Worm (Caenorhabditis elegans): ENCODE measurements around the gene C08E8.11.

DNA sequence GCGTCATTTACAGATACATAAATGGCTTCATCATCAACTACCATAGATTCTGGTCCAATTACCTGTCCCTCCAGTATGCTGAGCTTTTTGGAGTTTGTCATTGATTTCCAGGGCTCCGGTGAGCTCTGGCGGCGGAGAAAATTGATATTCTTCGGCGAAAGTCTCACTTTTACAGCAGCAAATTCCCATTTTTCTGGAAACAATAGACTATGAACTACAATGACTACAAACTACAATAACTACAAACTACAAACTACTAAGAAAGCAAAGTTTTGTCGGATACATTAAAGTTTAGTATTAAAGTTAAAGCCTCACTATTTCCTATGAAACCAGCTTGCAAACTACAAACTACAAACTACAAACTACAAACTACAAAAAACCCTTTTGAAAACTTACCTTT is 4.9 kb downstream of the C08E8.11 start, which contains the start of gene C08E8.2:
- no peak for TF ChIP-seq flt-1 (GFP tag; IDR thresholded peaks at IDR 0.05)
- no peak for TF ChIP-seq pes-1 (GFP tag; IDR thresholded peaks at IDR 0.05)
- no peak for TF ChIP-seq F13C5.2 (tag; optimal IDR thresholded peaks at IDR 0.05)
- TF ChIP-seq hmg-4 (GFP tag; optimal IDR thresholded peaks at IDR 0.05): no peak
- no peak for TF ChIP-seq tbx-37 (GFP tag; conservative IDR thresholded peaks at IDR 0.05)
- no peak for TF ChIP-seq ceh-13 (GFP tag; optimal IDR thresholded peaks at IDR 0.05)
- no peak for TF ChIP-seq ama-1 (optimal IDR thresholded peaks at IDR 0.05)
- no peak for TF ChIP-seq aly-1 (tag; optimal IDR thresholded peaks at IDR 0.05)
- no peak for TF ChIP-seq scrt-1 (GFP tag; IDR thresholded peaks at IDR 0.05)
- no peak for TF ChIP-seq ets-7 (tag; optimal IDR thresholded peaks at IDR 0.05)
- no peak for TF ChIP-seq ceh-36 (tag; optimal IDR thresholded peaks at IDR 0.05)
- no peak for TF ChIP-seq hnd-1 (tag; optimal IDR thresholded peaks at IDR 0.05)
